Worm (Caenorhabditis elegans) whole organism, midembryonic: ENCODE results near the gene pdtf-1.

ENCODE experiments used
- cog-1 ChIP-seq: sonication (generic microtip); optimal IDR thresholded peaks from 2 replicates; lab custom pipeline; 2016; ENCODE audit warnings: missing genetic modification characterization, missing compliant biosample characterization
- flt-1 ChIP-seq: fragments of 200-800 bp; sonication (Bioruptor generic); IDR thresholded peaks from 2 replicates; pipeline ENCODE4 v1.3.6; 2022; ENCODE audit warnings: missing genetic modification characterization, missing compliant biosample characterization
- klf-2 ChIP-seq: fragments of 200-800 bp; sonication (Bioruptor generic); conservative IDR thresholded peaks from 2 replicates; pipeline ENCODE4 v1.3.6; 2022; ENCODE audit warnings: missing genetic modification reagents, missing genetic modification characterization, missing compliant biosample characterization
- med-1 ChIP-seq: sonication (generic microtip); optimal IDR thresholded peaks from 2 replicates; lab custom pipeline; 2017; ENCODE audit warnings: missing genetic modification characterization, mild to moderate bottlenecking, missing compliant biosample characterization, antibody characterized with exemption, missing genetic modification reagents; ENCODE audit not compliant: insufficient read depth
- ref-1 ChIP-seq: fragments of 200-800 bp; sonication (Bioruptor generic); conservative IDR thresholded peaks from 2 replicates; pipeline ENCODE4 v1.3.6; 2022; ENCODE audit warnings: missing genetic modification reagents, missing genetic modification characterization, missing compliant biosample characterization
- tab-1 ChIP-seq: fragments of 200-800 bp; sonication (Bioruptor generic); IDR thresholded peaks from 2 replicates; pipeline ENCODE4 v1.3.6; 2022; ENCODE audit warnings: missing genetic modification characterization, missing compliant biosample characterization
- ztf-23 ChIP-seq: fragments of 200-800 bp; sonication (Bioruptor generic); IDR thresholded peaks from 2 replicates; pipeline ENCODE4 v1.3.6; 2022; ENCODE audit warnings: missing genetic modification reagents, missing genetic modification characterization, missing compliant biosample characterization

DNA sequence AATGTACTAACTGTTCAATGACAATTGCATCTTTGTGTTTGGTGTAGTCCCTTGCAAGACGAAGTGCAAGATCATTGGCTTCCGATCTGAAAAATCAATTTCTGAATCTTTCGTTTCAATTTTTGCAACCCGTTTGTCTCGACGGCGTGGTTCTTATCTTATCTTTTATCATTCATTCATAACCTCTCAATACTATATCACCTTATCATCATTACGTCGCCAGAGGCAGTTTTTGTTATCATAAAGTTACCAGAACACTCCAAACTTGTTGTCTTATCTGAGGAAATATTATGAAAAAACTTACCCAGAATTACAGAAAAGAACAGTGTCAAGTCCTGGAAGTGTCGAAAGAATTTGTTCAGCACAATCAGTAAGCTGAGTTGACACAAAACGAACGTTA is 17.7 kb downstream of the pdtf-1 start:
- TF ChIP-seq tab-1 (GFP tag; lab: Robert Waterston, UW) (no peak), cog-1 (tag; lab: Kevin White, UChicago) (no peak), flt-1 (GFP tag; lab: Robert Waterston, UW) (no peak), ref-1 (GFP tag; lab: Robert Waterston, UW) (no peak), ztf-23 (no peak), klf-2 (GFP tag; lab: Robert Waterston, UW) (no peak), med-1 (no peak)
